Fruit fly (Drosophila melanogaster): ENCODE results near the gene GstO3.

Gene GstO3

DNA sequence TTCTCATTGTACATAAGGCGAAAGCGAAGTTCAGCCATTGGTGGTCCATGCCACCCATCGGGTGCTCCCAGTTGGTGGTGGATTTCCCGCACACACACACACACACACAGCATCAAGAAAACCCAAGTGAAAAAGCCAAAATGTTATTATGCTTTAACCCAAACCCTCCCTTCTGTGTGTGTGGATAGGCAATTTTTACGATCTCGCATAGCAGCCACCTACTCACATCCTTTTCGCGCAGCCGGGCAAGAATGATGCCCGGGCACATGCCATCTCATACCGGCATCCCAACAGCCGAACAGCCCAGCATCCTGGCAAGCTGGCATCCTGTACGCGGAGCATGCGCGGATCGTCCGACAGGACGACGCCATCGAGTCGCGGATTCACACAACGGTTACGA, 38.3 kb downstream of the GstO3 start:
- TF ChIP-seq h (GFP tag; optimal IDR thresholded peaks at IDR 0.05) = no peak
- TF ChIP-seq Myc (optimal IDR thresholded peaks at IDR 0.05) = no peak
- no peak for TF ChIP-seq jim (GFP tag; optimal IDR thresholded peaks at IDR 0.05)

DNA sequence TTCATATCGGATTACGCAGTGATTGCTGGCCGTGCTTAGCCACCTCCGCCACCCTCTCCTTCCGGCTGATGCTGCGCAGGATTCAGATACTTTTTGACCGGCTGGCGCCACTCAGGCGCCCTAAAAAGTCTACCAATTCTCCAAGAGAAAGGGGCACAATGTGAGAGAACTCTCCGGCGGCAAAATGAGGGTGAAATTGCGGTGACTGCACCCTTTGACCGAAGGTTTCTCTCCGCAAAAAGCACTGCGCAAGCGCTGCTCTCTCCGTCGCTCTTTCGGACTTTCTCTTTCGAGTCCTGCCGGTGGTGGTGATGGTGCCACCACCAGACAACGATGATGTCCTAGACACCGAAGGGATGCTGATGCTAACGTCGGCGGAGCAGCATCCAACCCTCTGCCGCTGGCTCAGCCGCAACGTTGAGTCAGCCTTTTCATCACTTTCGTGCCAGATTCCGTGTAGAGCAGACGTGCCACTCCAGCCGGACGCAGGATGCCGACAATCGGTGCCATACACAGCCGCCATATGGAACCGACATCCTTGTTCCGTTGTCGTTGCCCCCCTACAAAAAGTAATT, 41.2 kb downstream of the GstO3 start:
- no peak for TF ChIP-seq pan (optimal IDR thresholded peaks at IDR 0.05)
- TF ChIP-seq Hnf4 (GFP tag; optimal IDR thresholded peaks at IDR 0.05) = no peak
- TF ChIP-seq ey (GFP tag; optimal IDR thresholded peaks at IDR 0.05) = no peak
- no peak for TF ChIP-seq Mio (GFP tag; optimal IDR thresholded peaks at IDR 0.05)
- TF ChIP-seq CG32264 (GFP tag; optimal IDR thresholded peaks at IDR 0.05) = no peak
- TF ChIP-seq Hr83 (GFP tag; optimal IDR thresholded peaks at IDR 0.05; ENCODE audit: poor library complexity, severe bottlenecking) = no peak
- TF ChIP-seq Dif (GFP tag; optimal IDR thresholded peaks at IDR 0.05; ENCODE audit: partially characterized antibody) = peak; percentile 31
- TF ChIP-seq Vsx2 (GFP tag; optimal IDR thresholded peaks at IDR 0.05; ENCODE audit: partially characterized antibody) = peak; percentile 81
- peak in 1 of 2 experiments; percentile 12 for TF ChIP-seq dl (GFP tag; optimal IDR thresholded peaks at IDR 0.05; ENCODE audit: insufficient read depth in 1 of 2, partially characterized antibody in 2 of 2)
- no peak for TF ChIP-seq psq (GFP tag; optimal IDR thresholded peaks at IDR 0.05)
- TF ChIP-seq br (GFP tag; optimal IDR thresholded peaks at IDR 0.05) = no peak

- TF ChIP-seq lola (GFP tag; optimal IDR thresholded peaks at IDR 0.05) (no peak), rgr (GFP tag; optimal IDR thresholded peaks at IDR 0.05) (no peak), Vsx2 (GFP tag; optimal IDR thresholded peaks at IDR 0.05; ENCODE audit: partially characterized antibody) (no peak), CG32264 (GFP tag; optimal IDR thresholded peaks at IDR 0.05) (no peak), woc (GFP tag; optimal IDR thresholded peaks at IDR 0.05) (no peak), Sp1 (GFP tag; optimal IDR thresholded peaks at IDR 0.05) (no peak), dmrt93B (GFP tag; optimal IDR thresholded peaks at IDR 0.05) (no peak), GATAd (GFP tag; optimal IDR thresholded peaks at IDR 0.05) (no peak), Hnf4 (GFP tag; optimal IDR thresholded peaks at IDR 0.05) (no peak), foxo (GFP tag; optimal IDR thresholded peaks at IDR 0.05) (no peak), Abd-B (GFP tag; optimal IDR thresholded peaks at IDR 0.05) (no peak), dsf (GFP tag; optimal IDR thresholded peaks at IDR 0.05; ENCODE audit: borderline replicate concordance) (no peak)
These were observed 42.0 kb downstream of the GstO3 start for dm6 chr3L:8560637-8561036.

All from whole organism, wandering third instar larva.